Fruit fly (Drosophila melanogaster) whole organism, embryonic: ENCODE data around the gene Larp7.
A peak's percentile ranks its signal among the peaks of the same experiment; 100 is the strongest.

Experiments
- Aef1 ChIP-seq: fragments of 200-800 bp; sonication (Bioruptor generic); IDR thresholded peaks from 3 replicates; pipeline ENCODE4 v1.3.6; 2022; ENCODE audit warnings: missing biosample characterization, missing genetic modification characterization
- CG10274 ChIP-seq: fragments of 200-800 bp; sonication (Bioruptor generic); optimal IDR thresholded peaks from 3 replicates; lab custom pipeline; 2017; ENCODE audit warnings: missing biosample characterization, mild to moderate bottlenecking, missing genetic modification characterization
- CG10321 ChIP-seq: fragments of 200-800 bp; sonication (Bioruptor generic); IDR thresholded peaks from 2 replicates; pipeline ENCODE4 v1.3.6; 2022; ENCODE audit warnings: missing biosample characterization, missing genetic modification characterization
- CG10366 ChIP-seq: fragments of 200-800 bp; sonication (Bioruptor generic); IDR thresholded peaks from 2 replicates; pipeline ENCODE4 v1.3.6; 2022; ENCODE audit warnings: missing biosample characterization, missing genetic modification characterization
- CG14860 ChIP-seq: fragments of 200-800 bp; sonication (Bioruptor generic); IDR thresholded peaks from 3 replicates; pipeline ENCODE4 v1.3.6; 2022; ENCODE audit warnings: missing biosample characterization, missing genetic modification characterization; ENCODE audit not compliant: partially characterized antibody
- CG1529 ChIP-seq: fragments of 200-800 bp; sonication (Bioruptor generic); optimal IDR thresholded peaks from 3 replicates; lab custom pipeline; 2018; ENCODE audit warnings: missing biosample characterization, missing genetic modification characterization
- CG15696 ChIP-seq: fragments of 200-800 bp; sonication (Bioruptor generic); optimal IDR thresholded peaks from 2 replicates; lab custom pipeline; 2019; ENCODE audit warnings: missing biosample characterization, mild to moderate bottlenecking, missing genetic modification characterization, moderate library complexity
- CG17361 ChIP-seq: fragments of 200-800 bp; sonication (Bioruptor generic); IDR thresholded peaks from 3 replicates; pipeline ENCODE4 v1.3.6; 2022; ENCODE audit warnings: missing biosample characterization, missing genetic modification characterization
- CG18476 ChIP-seq: fragments of 200-800 bp; sonication (Bioruptor generic); optimal IDR thresholded peaks from 2 replicates; lab custom pipeline; 2016; ENCODE audit warnings: missing biosample characterization, mild to moderate bottlenecking, missing genetic modification characterization
- CG18764 ChIP-seq: fragments of 200-800 bp; sonication (Bioruptor generic); optimal IDR thresholded peaks from 3 replicates; lab custom pipeline; 2016; ENCODE audit warnings: missing biosample characterization, missing genetic modification characterization
- CG2875 ChIP-seq: fragments of 200-800 bp; sonication (Bioruptor generic); optimal IDR thresholded peaks from 2 replicates; lab custom pipeline; 2017; ENCODE audit warnings: missing biosample characterization, mild to moderate bottlenecking, missing genetic modification characterization, missing genetic modification reagents
- CG3407 ChIP-seq: fragments of 200-800 bp; sonication (Bioruptor generic); optimal IDR thresholded peaks from 2 replicates; lab custom pipeline; 2018; ENCODE audit warnings: missing biosample characterization, mild to moderate bottlenecking, missing genetic modification characterization
- CG4424 ChIP-seq: fragments of 200-800 bp; sonication (Bioruptor generic); optimal IDR thresholded peaks from 3 replicates; lab custom pipeline; 2016; ENCODE audit warnings: missing biosample characterization, missing genetic modification characterization
- CG4617 ChIP-seq: fragments of 200-800 bp; sonication (Bioruptor generic); optimal IDR thresholded peaks from 3 replicates; lab custom pipeline; 2016; ENCODE audit warnings: missing biosample characterization, missing genetic modification characterization, borderline replicate concordance
- CG5180 ChIP-seq: fragments of 200-800 bp; sonication (Bioruptor generic); optimal IDR thresholded peaks from 3 replicates; lab custom pipeline; 2017; ENCODE audit warnings: missing biosample characterization, missing genetic modification characterization, mild to moderate bottlenecking, moderate library complexity, missing genetic modification reagents
- CG6854 ChIP-seq: fragments of 200-800 bp; sonication (Bioruptor generic); optimal IDR thresholded peaks from 3 replicates; lab custom pipeline; 2017; ENCODE audit warnings: missing biosample characterization, mild to moderate bottlenecking, missing genetic modification characterization
- CG9817 ChIP-seq: fragments of 200-800 bp; sonication (Bioruptor generic); optimal IDR thresholded peaks from 2 replicates; lab custom pipeline; 2018; ENCODE audit warnings: missing biosample characterization, mild to moderate bottlenecking, missing genetic modification characterization, moderate library complexity
- CTCF ChIP-seq: fragments of 200-800 bp; sonication (Bioruptor generic); optimal IDR thresholded peaks from 2 replicates; lab custom pipeline; 2017; ENCODE audit warnings: missing biosample characterization, mild to moderate bottlenecking, missing genetic modification characterization, moderate library complexity
- Chrac-16 ChIP-seq: fragments of 200-800 bp; sonication (Bioruptor generic); optimal IDR thresholded peaks from 3 replicates; lab custom pipeline; 2016; ENCODE audit warnings: missing biosample characterization, missing genetic modification characterization
- Deaf1 ChIP-seq: fragments of 200-800 bp; optimal IDR thresholded peaks from 3 replicates; lab custom pipeline; 2019; ENCODE audit warnings: missing biosample characterization, mild to moderate bottlenecking, missing genetic modification characterization, moderate library complexity
- E2f1 ChIP-seq: fragments of 200-800 bp; sonication (Bioruptor generic); IDR thresholded peaks from 2 replicates; pipeline ENCODE4 v1.3.6; 2022; ENCODE audit warnings: missing biosample characterization, missing genetic modification characterization
- Hr39 ChIP-seq: fragments of >200 bp; optimal IDR thresholded peaks from 2 replicates; lab custom pipeline; 2017
- Mad ChIP-seq: fragments of 200-800 bp; sonication (Bioruptor generic); optimal IDR thresholded peaks from 2 replicates; lab custom pipeline; 2016; ENCODE audit warnings: missing biosample characterization, missing genetic modification characterization
- Max ChIP-seq: fragments of 200-800 bp; sonication (Bioruptor generic); optimal IDR thresholded peaks from 2 replicates; lab custom pipeline; 2016; ENCODE audit warnings: missing biosample characterization, mild to moderate bottlenecking, missing genetic modification characterization
- NK7.1 ChIP-seq: fragments of 200-800 bp; sonication (Bioruptor generic); optimal IDR thresholded peaks from 3 replicates; lab custom pipeline; 2016; ENCODE audit warnings: missing biosample characterization, missing genetic modification characterization
- Sin3A ChIP-seq: fragments of >200 bp; optimal IDR thresholded peaks from 2 replicates; lab custom pipeline; 2018
- al ChIP-seq: fragments of 200-800 bp; sonication (Bioruptor generic); IDR thresholded peaks from 2 replicates; pipeline ENCODE4 v1.3.6; 2022; ENCODE audit warnings: missing biosample characterization, missing genetic modification characterization
- cato ChIP-seq: fragments of 200-800 bp; sonication (Bioruptor generic); optimal IDR thresholded peaks from 2 replicates; lab custom pipeline; 2016; ENCODE audit warnings: missing biosample characterization, missing genetic modification characterization, borderline replicate concordance
- chm ChIP-seq: fragments of 200-800 bp; sonication (Bioruptor generic); IDR thresholded peaks from 2 replicates; pipeline ENCODE4 v1.3.6; 2022; ENCODE audit warnings: missing biosample characterization, missing genetic modification characterization
- crol ChIP-seq: fragments of 200-800 bp; sonication (Bioruptor generic); IDR thresholded peaks from 2 replicates; pipeline ENCODE4 v1.3.6; 2022; ENCODE audit warnings: missing biosample characterization, missing genetic modification characterization
- disco-r ChIP-seq: fragments of 200-800 bp; sonication (Bioruptor generic); optimal IDR thresholded peaks from 2 replicates; lab custom pipeline; 2016; ENCODE audit warnings: missing biosample characterization, missing genetic modification characterization
- emc ChIP-seq: fragments of 200-800 bp; sonication (Bioruptor generic); optimal IDR thresholded peaks from 2 replicates; lab custom pipeline; 2016; ENCODE audit warnings: missing biosample characterization, missing genetic modification characterization
- en ChIP-seq: fragments of 200-800 bp; sonication (Bioruptor generic); optimal IDR thresholded peaks from 2 replicates; lab custom pipeline; 2016; ENCODE audit warnings: missing biosample characterization, missing genetic modification characterization
- eyg ChIP-seq: fragments of 200-800 bp; sonication (Bioruptor generic); optimal IDR thresholded peaks from 3 replicates; lab custom pipeline; 2016; ENCODE audit warnings: missing biosample characterization, missing genetic modification characterization
- fd3F ChIP-seq: fragments of 200-800 bp; sonication (Bioruptor generic); optimal IDR thresholded peaks from 2 replicates; lab custom pipeline; 2018; ENCODE audit warnings: missing biosample characterization, mild to moderate bottlenecking, missing genetic modification characterization, moderate library complexity
- ftz-f1 ChIP-seq: fragments of 200-800 bp; sonication (Bioruptor generic); optimal IDR thresholded peaks from 2 replicates; lab custom pipeline; 2016; ENCODE audit warnings: missing biosample characterization, missing genetic modification characterization
- hkb ChIP-seq, 2 experiments: fragments of 200-800 bp in 1 of 2; fragments of >200 bp in 1 of 2; sonication (Bioruptor generic) in 1 of 2; IDR thresholded peaks in 1 of 2; optimal IDR thresholded peaks in 1 of 2; 2 replicates each; pipeline versions ENCODE4 v1.3.6 to Lab custom; 2017 to 2022; ENCODE audit warnings: missing biosample characterization in 1 of 2, missing genetic modification characterization in 1 of 2
- insv ChIP-seq, 2 experiments: fragments of 200-800 bp; sonication (Bioruptor generic); optimal IDR thresholded peaks; 3 replicates each; lab custom pipeline; 2016 to 2018; ENCODE audit warnings: missing biosample characterization in 2 of 2, missing genetic modification characterization in 2 of 2
- lmd ChIP-seq: fragments of 200-800 bp; sonication (Bioruptor generic); IDR thresholded peaks from 2 replicates; pipeline ENCODE4 v1.3.6; 2022; ENCODE audit warnings: missing biosample characterization, missing genetic modification characterization
- lola ChIP-seq, 3 experiments: fragments of >200 bp in 2 of 3; fragments of 200-800 bp in 1 of 3; sonication (Bioruptor generic) in 1 of 3; optimal IDR thresholded peaks; 2 replicates each; lab custom pipeline; 2017 to 2019; ENCODE audit warnings: missing biosample characterization in 3 of 3, missing genetic modification characterization in 3 of 3, mild to moderate bottlenecking in 1 of 3, moderate library complexity in 1 of 3
- nerfin-2 ChIP-seq: fragments of 200-800 bp; sonication (Bioruptor generic); IDR thresholded peaks from 2 replicates; pipeline ENCODE4 v1.3.6; 2022; ENCODE audit warnings: missing biosample characterization, missing genetic modification characterization; ENCODE audit not compliant: partially characterized antibody
- nmo ChIP-seq: fragments of 200-800 bp; sonication (Bioruptor generic); optimal IDR thresholded peaks from 2 replicates; lab custom pipeline; 2018; ENCODE audit warnings: missing biosample characterization, mild to moderate bottlenecking, missing genetic modification characterization, moderate library complexity
- org-1 ChIP-seq: fragments of 200-800 bp; sonication (Bioruptor generic); optimal IDR thresholded peaks from 2 replicates; lab custom pipeline; 2017; ENCODE audit warnings: missing biosample characterization, missing genetic modification characterization
- pfk ChIP-seq: fragments of 200-800 bp; sonication (Bioruptor generic); optimal IDR thresholded peaks from 2 replicates; lab custom pipeline; 2018; ENCODE audit warnings: missing biosample characterization, mild to moderate bottlenecking, missing genetic modification characterization, moderate library complexity
- sc ChIP-seq, 3 experiments: fragments of >200 bp in 2 of 3; fragments of 200-800 bp in 1 of 3; sonication (Bioruptor generic) in 1 of 3; optimal IDR thresholded peaks; 2 replicates in 2 of 3; 3 replicates in 1 of 3; lab custom pipeline; 2017; ENCODE audit warnings: mild to moderate bottlenecking in 1 of 3, missing biosample characterization in 1 of 3, missing genetic modification characterization in 1 of 3, missing genetic modification reagents in 1 of 3
- ssp ChIP-seq: fragments of 200-800 bp; sonication (Bioruptor generic); IDR thresholded peaks from 2 replicates; pipeline ENCODE4 v1.3.6; 2022; ENCODE audit warnings: missing biosample characterization, missing genetic modification characterization
- toy ChIP-seq: fragments of 200-800 bp; sonication (Bioruptor generic); IDR thresholded peaks from 2 replicates; pipeline ENCODE4 v1.3.6; 2022; ENCODE audit warnings: missing biosample characterization, missing genetic modification characterization
- ttk ChIP-seq: fragments of 200-800 bp; sonication (Bioruptor generic); IDR thresholded peaks from 2 replicates; pipeline ENCODE4 v2.1.2; 2022; ENCODE audit warnings: missing biosample characterization, missing genetic modification characterization
- usp ChIP-seq: fragments of >200 bp; optimal IDR thresholded peaks from 2 replicates; lab custom pipeline; 2017; ENCODE audit warnings: missing biosample characterization, missing genetic modification characterization
- wek ChIP-seq: fragments of 200-800 bp; sonication (Bioruptor generic); optimal IDR thresholded peaks from 3 replicates; lab custom pipeline; 2018; ENCODE audit warnings: missing biosample characterization, mild to moderate bottlenecking, missing genetic modification characterization, moderate library complexity
- yki ChIP-seq: fragments of >200 bp; optimal IDR thresholded peaks from 3 replicates; lab custom pipeline; 2018

The Larp7 gene

DNA sequence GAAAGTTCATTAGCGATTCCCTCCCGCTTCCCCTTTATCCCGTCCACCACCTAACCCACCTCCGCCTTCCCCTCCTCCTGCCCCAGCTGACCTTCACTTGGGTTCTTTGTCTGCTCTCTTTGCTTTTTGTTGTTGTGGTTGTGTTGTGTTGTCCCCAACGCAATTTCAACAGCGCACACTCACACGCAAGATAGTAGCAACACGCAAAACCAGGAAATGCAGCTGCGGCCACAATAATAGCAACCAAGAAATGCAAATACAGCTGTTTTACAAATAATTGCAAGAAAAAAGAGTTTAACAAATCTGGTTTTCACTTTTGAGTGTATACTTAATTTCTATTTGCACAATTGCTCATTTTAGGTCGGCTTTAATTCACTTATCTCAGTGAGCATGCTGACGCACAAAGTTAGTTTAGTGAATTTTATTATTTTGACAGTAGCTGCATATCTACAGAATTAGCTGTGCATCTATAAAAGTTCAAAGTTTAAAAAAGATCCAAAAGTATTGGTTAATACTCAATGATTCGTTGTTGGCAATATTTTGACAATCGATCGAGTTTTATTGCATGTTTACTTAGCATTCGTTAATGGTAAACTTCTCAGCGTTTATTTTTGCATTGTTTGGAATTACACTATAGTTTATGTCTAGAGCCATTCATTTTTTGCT is 7.7 kb downstream of the Larp7 start (continued):
- TF ChIP-seq Max (GFP tag; lab: Kevin White, UChicago), result no peak
- TF ChIP-seq emc (GFP tag; lab: Kevin White, UChicago), result no peak
- TF ChIP-seq cato (GFP tag; lab: Kevin White, UChicago), result no peak
- TF ChIP-seq Hr39 (lab: Kevin White, UChicago), result no peak
- no peak for TF ChIP-seq CG18476
- no peak for TF ChIP-seq fd3F (GFP tag; lab: Kevin White, UChicago)
- no peak for TF ChIP-seq CG10274 (GFP tag; lab: Kevin White, UChicago)
- no peak for TF ChIP-seq CG15696 (tag; lab: Kevin White, UChicago)
- TF ChIP-seq Deaf1 (tag; lab: Kevin White, UChicago), result no peak
- peak; percentile 29; the same call in 1 of the 2 replicates for TF ChIP-seq lmd (GFP tag; lab: Robert Waterston, UW)
- peak; percentile 0 for TF ChIP-seq org-1 (GFP tag; lab: Kevin White, UChicago)
- no peak for TF ChIP-seq Sin3A
- TF ChIP-seq E2f1 (GFP tag; lab: Robert Waterston, UW), result 0 out of 2 replicates have a peak, but pooled peaks have one; percentile 9
- peak; percentile 7 for TF ChIP-seq CG4424 (GFP tag; lab: Kevin White, UChicago)
- TF ChIP-seq crol (GFP tag; lab: Robert Waterston, UW), result peak; percentile 84
- no peak for TF ChIP-seq CG9817
- no peak for TF ChIP-seq pfk
- no peak for TF ChIP-seq eyg (GFP tag; lab: Kevin White, UChicago)
- peak in 1 of 3 experiments; percentile 5 for TF ChIP-seq lola (GFP tag; optimal IDR thresholded peaks at IDR 0.05; lab: Kevin White, UChicago)
- TF ChIP-seq CG4617 (GFP tag; lab: Kevin White, UChicago), result no peak
- no peak for TF ChIP-seq CG6854 (GFP tag; lab: Kevin White, UChicago)
- TF ChIP-seq disco-r (GFP tag; lab: Kevin White, UChicago), result no peak
- TF ChIP-seq chm (GFP tag; lab: Robert Waterston, UW), result no peak
- TF ChIP-seq nmo, result peak; percentile 27
- no peak for TF ChIP-seq al
- TF ChIP-seq CG3407, result no peak
- no peak for TF ChIP-seq insv (GFP tag; optimal IDR thresholded peaks at IDR 0.05; lab: Kevin White, UChicago)
- no peak for TF ChIP-seq CG10366 (GFP tag; lab: Robert Waterston, UW)
- TF ChIP-seq ttk (GFP tag; lab: Robert Waterston, UW), result no peak
- no peak for TF ChIP-seq usp (GFP tag; lab: Kevin White, UChicago)
- no peak for TF ChIP-seq en (GFP tag; lab: Kevin White, UChicago)
- TF ChIP-seq CG10321 (GFP tag; lab: Robert Waterston, UW), result no peak
- TF ChIP-seq NK7.1 (GFP tag; lab: Kevin White, UChicago), result no peak
- TF ChIP-seq ftz-f1 (GFP tag; lab: Kevin White, UChicago), result no peak
- peak; percentile 47; the same call in 1 of the 3 replicates for TF ChIP-seq CG17361 (GFP tag; lab: Robert Waterston, UW)
- TF ChIP-seq nerfin-2 (GFP tag; lab: Robert Waterston, UW), result no peak
- TF ChIP-seq Chrac-16 (GFP tag; lab: Kevin White, UChicago), result no peak
- no peak for TF ChIP-seq sc (optimal IDR thresholded peaks at IDR 0.05; lab: Kevin White, UChicago)
- no peak for TF ChIP-seq sc (GFP tag; optimal IDR thresholded peaks at IDR 0.05; lab: Kevin White, UChicago)
- TF ChIP-seq hkb (optimal IDR thresholded peaks at IDR 0.05; lab: Kevin White, UChicago), result no peak
- TF ChIP-seq hkb (GFP tag; IDR thresholded peaks at IDR 0.05; lab: Robert Waterston, UW), result 0 out of 2 replicates have a peak, but pooled peaks have one; percentile 36
- no peak for TF ChIP-seq Mad (GFP tag; lab: Kevin White, UChicago)
- TF ChIP-seq CG1529 (GFP tag; lab: Kevin White, UChicago), result peak; percentile 5
- no peak for TF ChIP-seq CTCF (GFP tag; lab: Kevin White, UChicago)
- TF ChIP-seq toy (GFP tag; lab: Robert Waterston, UW), result no peak
- no peak for TF ChIP-seq CG5180 (GFP tag; lab: Kevin White, UChicago)
- TF ChIP-seq wek (GFP tag; lab: Kevin White, UChicago), result no peak
- TF ChIP-seq CG14860 (GFP tag; lab: Robert Waterston, UW), result no peak
- no peak for TF ChIP-seq Aef1 (GFP tag; lab: Robert Waterston, UW)
- no peak for TF ChIP-seq CG18764 (GFP tag; lab: Kevin White, UChicago)
- no peak for TF ChIP-seq CG2875 (GFP tag; lab: Kevin White, UChicago)
- TF ChIP-seq ssp, result no peak
- no peak for TF ChIP-seq yki (lab: Kevin White, UChicago)
